Worm (Caenorhabditis elegans) whole organism, young adult: ENCODE data around the gene rap-1.
A peak's percentile ranks its signal among the peaks of the same experiment; 100 is the strongest.
"Not testable (repeated sequence)": the region's sequence is repeated elsewhere in the genome, so short reads cannot be mapped to it uniquely, and the experiment has no call there.

ENCODE experiments used
- B0261.1 ChIP-seq: sonication (generic microtip); optimal IDR thresholded peaks from 2 replicates; lab custom pipeline; 2016; ENCODE audit warnings: mild to moderate bottlenecking, missing genetic modification characterization, moderate library complexity, missing compliant biosample characterization
- C06A6.2 ChIP-seq: fragments of 200-800 bp; sonication (Bioruptor generic); conservative IDR thresholded peaks from 2 replicates; pipeline ENCODE4 v1.3.6; 2022; ENCODE audit warnings: missing genetic modification characterization, missing compliant biosample characterization
- C17E4.6 ChIP-seq: fragments of 200-800 bp; sonication (Bioruptor generic); IDR thresholded peaks from 2 replicates; pipeline ENCODE4 v1.3.6; 2022; ENCODE audit warnings: missing genetic modification reagents, missing genetic modification characterization, missing compliant biosample characterization
- D2030.7 ChIP-seq: fragments of 200-800 bp; sonication (Bioruptor generic); IDR thresholded peaks from 2 replicates; pipeline ENCODE4 v1.3.6; 2022; ENCODE audit warnings: missing genetic modification reagents, missing genetic modification characterization, missing compliant biosample characterization
- F23B12.7 ChIP-seq: sonication (generic microtip); optimal IDR thresholded peaks from 2 replicates; lab custom pipeline; 2017; ENCODE audit warnings: missing genetic modification characterization, mild to moderate bottlenecking, missing compliant biosample characterization, antibody characterized with exemption, moderate library complexity; ENCODE audit not compliant: insufficient read depth
- F37B4.10 ChIP-seq: fragments of 200-800 bp; sonication (Bioruptor generic); IDR thresholded peaks from 2 replicates; pipeline ENCODE4 v1.3.6; 2022; ENCODE audit warnings: missing genetic modification characterization, missing compliant biosample characterization
- F57C9.4 ChIP-seq: sonication (generic microtip); optimal IDR thresholded peaks from 2 replicates; lab custom pipeline; 2017; ENCODE audit warnings: mild to moderate bottlenecking, missing genetic modification characterization, missing compliant biosample characterization
- ama-1 ChIP-seq, 3 experiments: fragments of 150-350 bp in 1 of 3; sonication (generic microtip) in 2 of 3; optimal IDR thresholded peaks; 2 replicates each; lab custom pipeline; 2014 to 2018; ENCODE audit warnings: missing biosample characterization in 2 of 3, missing genetic modification characterization in 2 of 3, missing genetic modification reagents in 2 of 3
- aptf-3 ChIP-seq: fragments of 200-800 bp; sonication (Bioruptor generic); IDR thresholded peaks from 2 replicates; pipeline ENCODE4 v1.3.6; 2022; ENCODE audit warnings: missing genetic modification characterization, missing compliant biosample characterization
- athp-1 ChIP-seq: sonication (generic microtip); optimal IDR thresholded peaks from 2 replicates; lab custom pipeline; 2017; ENCODE audit warnings: mild to moderate bottlenecking, missing genetic modification characterization, missing compliant biosample characterization
- attf-3 ChIP-seq: fragments of 200-800 bp; sonication (Bioruptor generic); conservative IDR thresholded peaks from 2 replicates; pipeline ENCODE4 v1.3.6; 2022; ENCODE audit warnings: missing genetic modification reagents, missing genetic modification characterization, missing compliant biosample characterization
- bed-2 ChIP-seq: fragments of 200-800 bp; sonication (Bioruptor generic); IDR thresholded peaks from 2 replicates; pipeline ENCODE4 v1.3.6; 2022; ENCODE audit warnings: missing genetic modification reagents, missing genetic modification characterization, missing compliant biosample characterization
- cebp-1 ChIP-seq, 2 experiments: fragments of 200-800 bp in 1 of 2; sonication (Bioruptor generic) in 1 of 2; sonication (generic microtip) in 1 of 2; IDR thresholded peaks in 1 of 2; optimal IDR thresholded peaks in 1 of 2; 2 replicates each; pipeline versions ENCODE4 v1.3.6 to Lab custom; 2017 to 2022; ENCODE audit warnings: missing compliant biosample characterization in 2 of 2, missing genetic modification characterization in 2 of 2, mild to moderate bottlenecking in 1 of 2, missing genetic modification reagents in 1 of 2, moderate library complexity in 1 of 2
- cebp-2 ChIP-seq: fragments of 200-800 bp; sonication (Bioruptor generic); IDR thresholded peaks from 2 replicates; pipeline ENCODE4 v1.3.6; 2022; ENCODE audit warnings: missing genetic modification characterization, missing compliant biosample characterization
- ceh-40 ChIP-seq: fragments of 200-800 bp; sonication (Bioruptor generic); IDR thresholded peaks from 2 replicates; pipeline ENCODE4 v1.3.6; 2022; ENCODE audit warnings: missing genetic modification characterization, missing compliant biosample characterization
- ceh-58 ChIP-seq: fragments of 200-800 bp; sonication (Bioruptor generic); IDR thresholded peaks from 2 replicates; pipeline ENCODE4 v1.3.6; 2022; ENCODE audit warnings: missing genetic modification characterization, missing compliant biosample characterization
- ceh-91 ChIP-seq: fragments of 200-800 bp; sonication (Bioruptor generic); IDR thresholded peaks from 2 replicates; pipeline ENCODE4 v1.3.6; 2022; ENCODE audit warnings: missing genetic modification reagents, missing genetic modification characterization, missing compliant biosample characterization
- chd-7 ChIP-seq: sonication (generic microtip); optimal IDR thresholded peaks from 2 replicates; lab custom pipeline; 2016; ENCODE audit warnings: mild to moderate bottlenecking, missing genetic modification characterization, moderate library complexity, missing compliant biosample characterization
- dox-1 ChIP-seq: fragments of 200-800 bp; sonication (Bioruptor generic); IDR thresholded peaks from 2 replicates; pipeline ENCODE4 v1.3.6; 2022; ENCODE audit warnings: missing genetic modification reagents, missing genetic modification characterization, missing compliant biosample characterization
- dpl-1 ChIP-seq: fragments of 150-350 bp; optimal IDR thresholded peaks from 2 replicates; lab custom pipeline; 2014; ENCODE audit warnings: missing biosample characterization, missing genetic modification reagents, missing genetic modification characterization
- egl-18 ChIP-seq: fragments of 200-800 bp; sonication (Bioruptor generic); IDR thresholded peaks from 2 replicates; pipeline ENCODE4 v1.3.6; 2022; ENCODE audit warnings: missing genetic modification reagents, missing genetic modification characterization, missing compliant biosample characterization
- egl-44 ChIP-seq: fragments of 200-800 bp; sonication (Bioruptor generic); IDR thresholded peaks from 2 replicates; pipeline ENCODE4 v1.3.6; 2022; ENCODE audit warnings: missing genetic modification reagents, missing genetic modification characterization, missing compliant biosample characterization
- ekl-4 ChIP-seq: fragments of 200-800 bp; sonication (Bioruptor generic); IDR thresholded peaks from 2 replicates; pipeline ENCODE4 v1.3.6; 2022; ENCODE audit warnings: missing genetic modification reagents, missing genetic modification characterization, missing compliant biosample characterization
- him-1 ChIP-seq: sonication (generic microtip); optimal IDR thresholded peaks from 2 replicates; lab custom pipeline; 2016; ENCODE audit warnings: missing genotype, missing genetic modification reagents, missing genetic modification characterization, missing compliant biosample characterization
- hlh-12 ChIP-seq: sonication (generic microtip); optimal IDR thresholded peaks from 2 replicates; lab custom pipeline; 2016; ENCODE audit warnings: missing genetic modification characterization, missing compliant biosample characterization
- hmg-1.2 ChIP-seq: fragments of 200-800 bp; sonication (Bioruptor generic); IDR thresholded peaks from 2 replicates; pipeline ENCODE4 v1.3.6; 2022; ENCODE audit warnings: missing genetic modification reagents, missing genetic modification characterization, missing compliant biosample characterization
- hrde-1 ChIP-seq: sonication (generic microtip); optimal IDR thresholded peaks from 2 replicates; lab custom pipeline; 2016; ENCODE audit warnings: missing genetic modification characterization, mild to moderate bottlenecking, missing compliant biosample characterization, moderate library complexity, missing genotype, missing genetic modification reagents, borderline replicate concordance
- let-526 ChIP-seq: fragments of 200-800 bp; sonication (Bioruptor generic); IDR thresholded peaks from 2 replicates; pipeline ENCODE4 v1.3.6; 2022; ENCODE audit warnings: missing genetic modification reagents, missing genetic modification characterization, missing compliant biosample characterization
- lin-26 ChIP-seq: fragments of 200-800 bp; sonication (Bioruptor generic); IDR thresholded peaks from 2 replicates; pipeline ENCODE4 v1.3.6; 2022; ENCODE audit warnings: missing genetic modification reagents, missing genetic modification characterization, missing compliant biosample characterization
- mel-28 ChIP-seq: sonication (generic microtip); optimal IDR thresholded peaks from 2 replicates; lab custom pipeline; 2016; ENCODE audit warnings: borderline replicate concordance, mild to moderate bottlenecking, missing genetic modification characterization, missing compliant biosample characterization
- mxl-1 ChIP-seq: sonication (generic microtip); optimal IDR thresholded peaks from 2 replicates; lab custom pipeline; 2016; ENCODE audit warnings: missing genetic modification characterization, missing compliant biosample characterization
- nfyb-1 ChIP-seq: fragments of 200-800 bp; sonication (Bioruptor generic); IDR thresholded peaks from 2 replicates; pipeline ENCODE4 v1.3.6; 2022; ENCODE audit warnings: missing genetic modification reagents, missing genetic modification characterization, missing compliant biosample characterization
- nhr-120 ChIP-seq: fragments of 200-800 bp; sonication (Bioruptor generic); IDR thresholded peaks from 2 replicates; pipeline ENCODE4 v1.3.6; 2022; ENCODE audit warnings: missing genetic modification characterization, missing compliant biosample characterization
- pbrm-1 ChIP-seq: fragments of 200-800 bp; sonication (Bioruptor generic); IDR thresholded peaks from 2 replicates; pipeline ENCODE4 v1.3.6; 2022; ENCODE audit warnings: missing genetic modification reagents, missing genetic modification characterization, missing compliant biosample characterization
- rcor-1 ChIP-seq: fragments of 200-800 bp; sonication (Bioruptor generic); IDR thresholded peaks from 2 replicates; pipeline ENCODE4 v1.3.6; 2022; ENCODE audit warnings: missing genetic modification reagents, missing genetic modification characterization, missing compliant biosample characterization
- rec-8 ChIP-seq, 2 experiments: sonication (generic microtip); optimal IDR thresholded peaks; 2 replicates each; lab custom pipeline; 2016; ENCODE audit warnings: mild to moderate bottlenecking in 2 of 2, missing genetic modification characterization in 2 of 2, missing genetic modification reagents in 2 of 2, missing genotype in 2 of 2, missing biosample characterization in 1 of 2, missing compliant biosample characterization in 1 of 2, moderate library complexity in 1 of 2
- repo-1 ChIP-seq: sonication (generic microtip); optimal IDR thresholded peaks from 2 replicates; lab custom pipeline; 2017; ENCODE audit warnings: mild to moderate bottlenecking, missing genetic modification characterization, missing compliant biosample characterization
- rpc-1 ChIP-seq, 2 experiments: fragments of 150-350 bp in 1 of 2; sonication (generic microtip) in 1 of 2; optimal IDR thresholded peaks; 2 replicates each; lab custom pipeline; 2014 to 2018; ENCODE audit warnings: missing biosample characterization in 1 of 2, missing genetic modification characterization in 1 of 2, missing genetic modification reagents in 1 of 2, missing genotype in 1 of 2
- sea-2 ChIP-seq: fragments of 200-800 bp; sonication (Bioruptor generic); IDR thresholded peaks from 2 replicates; pipeline ENCODE4 v1.3.6; 2022; ENCODE audit warnings: missing genetic modification characterization, missing compliant biosample characterization
- tbp1 ChIP-seq: fragments of 200-800 bp; sonication (Bioruptor generic); optimal IDR thresholded peaks from 2 replicates; lab custom pipeline; 2018; ENCODE audit warnings: mild to moderate bottlenecking, missing genetic modification characterization, missing compliant biosample characterization
- ztf-22 ChIP-seq: fragments of 200-800 bp; sonication (Bioruptor generic); optimal IDR thresholded peaks from 2 replicates; lab custom pipeline; 2018; ENCODE audit warnings: mild to moderate bottlenecking, missing genetic modification characterization, moderate library complexity, missing compliant biosample characterization
- ztf-6 ChIP-seq: fragments of 200-800 bp; sonication (Bioruptor generic); IDR thresholded peaks from 2 replicates; pipeline ENCODE4 v1.3.6; 2022; ENCODE audit warnings: missing genetic modification reagents, missing genetic modification characterization, missing compliant biosample characterization

The rap-1 gene

ce11 chrIV:8918790-8919189 is at the start of gene rap-1:
TSS of gene rap-1 (minus strand) at chrIV:8918890.
- TF ChIP-seq F23B12.7 (tag; lab: Kevin White, UChicago), result no peak
- no peak for TF ChIP-seq repo-1
- TF ChIP-seq cebp-2, result no peak
- TF ChIP-seq hrde-1 (tag; lab: Kevin White, UChicago), result no peak
- TF ChIP-seq chd-7, result no peak
- TF ChIP-seq ekl-4 (GFP tag; lab: Robert Waterston, UW), result no peak

- TF ChIP-seq rec-8 (tag; optimal IDR thresholded peaks at IDR 0.05; lab: Kevin White, UChicago) (no peak), ama-1 (optimal IDR thresholded peaks at IDR 0.05; lab: Kevin White, UChicago) (no peak), ama-1 (GFP tag; optimal IDR thresholded peaks at IDR 0.05; lab: Kevin White, UChicago) (no peak), him-1 (tag; lab: Kevin White, UChicago) (no peak), F37B4.10 (GFP tag; lab: Robert Waterston, UW) (no peak), cebp-1 (GFP tag; IDR thresholded peaks at IDR 0.05; lab: Robert Waterston, UW) (no peak), cebp-1 (tag; optimal IDR thresholded peaks at IDR 0.05; lab: Kevin White, UChicago) (no peak), F57C9.4 (tag; lab: Kevin White, UChicago) (no peak), bed-2 (GFP tag; lab: Robert Waterston, UW) (no peak), ceh-58 (GFP tag; lab: Robert Waterston, UW) (no peak), ztf-22 (no peak), mxl-1 (tag; lab: Kevin White, UChicago) (no peak), C06A6.2 (GFP tag; lab: Robert Waterston, UW) (no peak), hlh-12 (tag; lab: Kevin White, UChicago) (no peak), attf-3 (GFP tag; lab: Robert Waterston, UW) (no peak), athp-1 (tag; lab: Kevin White, UChicago) (no peak), pbrm-1 (GFP tag; lab: Robert Waterston, UW) (no peak), hmg-1.2 (GFP tag; lab: Robert Waterston, UW) (no peak)
These were observed 49.3 kb upstream of the rap-1 start, which contains the start of gene suex-2 for ce11 chrIV:8967990-8968389. TSS of gene suex-2 (plus strand) at chrIV:8968290.

ce11 chrIV:8965883-8966282 is 47.2 kb upstream of the rap-1 start, which contains the start of gene C53B4.2:
TSS of gene C53B4.2 (plus strand) at chrIV:8966183.
- TF ChIP-seq dpl-1 (GFP tag; lab: Kevin White, UChicago) (no peak), B0261.1 (no peak), mel-28 (no peak), sea-2 (no peak)

DNA sequence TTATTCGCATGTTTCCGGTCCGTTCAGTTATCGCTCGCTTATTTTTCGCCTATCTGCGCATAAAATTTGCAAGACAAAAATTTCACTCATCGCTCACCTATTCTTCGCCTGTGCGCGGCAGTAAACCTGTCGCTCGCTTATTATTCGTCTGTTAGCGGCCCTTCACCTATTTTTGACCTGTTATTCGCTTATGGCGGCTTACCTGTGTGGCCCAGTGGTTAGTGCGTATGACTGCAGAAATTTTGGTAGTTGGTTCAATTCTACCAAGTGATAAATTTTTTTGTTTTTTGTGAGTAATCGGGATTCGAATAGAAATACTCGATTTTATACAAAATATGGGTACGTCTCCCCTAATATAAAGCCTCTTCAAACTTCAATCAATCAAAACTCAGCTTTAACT is 45.4 kb upstream of the rap-1 start:
- not testable (repeated sequence) for TF ChIP-seq rpc-1 (optimal IDR thresholded peaks at IDR 0.05; lab: Kevin White, UChicago)
- TF ChIP-seq rpc-1 (tag; optimal IDR thresholded peaks at IDR 0.05; lab: Kevin White, UChicago) (peak; percentile 51), dox-1 (GFP tag; lab: Robert Waterston, UW) (peak; percentile 69; the same call in 1 of the 2 replicates), C17E4.6 (GFP tag; lab: Robert Waterston, UW) (peak; percentile 12; the same call in 1 of the 2 replicates), D2030.7 (peak; percentile 38; the same call in 1 of the 2 replicates), rcor-1 (GFP tag; lab: Robert Waterston, UW) (peak; percentile 42; the same call in 1 of the 2 replicates), let-526 (GFP tag; lab: Robert Waterston, UW) (0 out of 2 replicates have a peak, but pooled peaks have one; percentile 31), attf-3 (GFP tag; lab: Robert Waterston, UW) (0 out of 2 replicates have a peak, but pooled peaks have one; percentile 13), ztf-6 (0 out of 2 replicates have a peak, but pooled peaks have one; percentile 11), egl-18 (GFP tag; lab: Robert Waterston, UW) (0 out of 2 replicates have a peak, but pooled peaks have one; percentile 17), nhr-120 (GFP tag; lab: Robert Waterston, UW) (0 out of 2 replicates have a peak, but pooled peaks have one; percentile 77), aptf-3 (GFP tag; lab: Robert Waterston, UW) (0 out of 2 replicates have a peak, but pooled peaks have one; percentile 60), B0261.1 (peak; percentile 57), tbp1 (peak; percentile 85), lin-26 (peak; percentile 95), ceh-58 (GFP tag; lab: Robert Waterston, UW) (0 out of 2 replicates have a peak, but pooled peaks have one; percentile 53), nfyb-1 (GFP tag; lab: Robert Waterston, UW) (peak; percentile 55; the same call in 1 of the 2 replicates), egl-44 (GFP tag; lab: Robert Waterston, UW) (peak; percentile 62), ceh-40 (GFP tag; lab: Robert Waterston, UW) (peak; percentile 83), ceh-91 (GFP tag; lab: Robert Waterston, UW) (peak; percentile 36; the same call in 1 of the 2 replicates)
